Worm (Caenorhabditis elegans): Measurements from ENCODE around the gene Y39A1A.22.

DNA sequence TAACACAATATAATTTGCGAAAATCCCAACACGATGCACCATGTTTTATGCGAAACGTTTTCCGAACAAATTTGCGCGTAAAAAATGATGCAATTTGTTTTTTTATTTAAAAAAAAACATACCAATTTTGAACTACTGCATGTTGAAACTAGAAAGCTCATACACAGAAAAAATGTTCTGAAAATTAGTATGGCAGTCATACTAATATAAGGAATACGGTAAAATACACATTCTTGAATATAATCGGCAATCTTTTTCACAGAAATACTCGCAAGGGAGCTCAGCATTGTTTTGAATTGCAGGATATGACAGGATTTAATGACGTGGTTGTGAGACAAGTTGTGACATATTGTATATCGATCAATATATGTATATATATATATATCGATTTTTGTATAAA, 27.9 kb downstream of the Y39A1A.22 start, which contains the start of gene Y39A1A.16:
- no peak for TF ChIP-seq ama-1 (optimal IDR thresholded peaks at IDR 0.05)
- TF ChIP-seq pes-1 (GFP tag; IDR thresholded peaks at IDR 0.05) = no peak
- no peak for TF ChIP-seq scrt-1 (GFP tag; IDR thresholded peaks at IDR 0.05)
- no peak for TF ChIP-seq flt-1 (GFP tag; IDR thresholded peaks at IDR 0.05)
- no peak for TF ChIP-seq sea-1 (GFP tag; conservative IDR thresholded peaks at IDR 0.05)
- TF ChIP-seq hmbx-1 (tag; optimal IDR thresholded peaks at IDR 0.05) = no peak
- no peak for TF ChIP-seq tbx-11 (GFP tag; IDR thresholded peaks at IDR 0.05)
- no peak for TF ChIP-seq F13C5.2 (tag; optimal IDR thresholded peaks at IDR 0.05)
- TF ChIP-seq aly-1 (tag; optimal IDR thresholded peaks at IDR 0.05) = no peak
